Fruit fly (Drosophila melanogaster) S2 (cell line): ENCODE measurements around the gene CG14374.

ENCODE experiments used
- CG8478 ChIP-seq: fragments of >200 bp; optimal IDR thresholded peaks from 2 replicates; lab custom pipeline; 2018
- CTCF ChIP-seq, 2 experiments: fragments of >200 bp; optimal IDR thresholded peaks; 2 replicates each; lab custom pipeline; 2018

dm6 chr3R:13446489-13446888 lies 49.5 kb upstream of the CG14374 start:
- TF ChIP-seq CTCF (optimal IDR thresholded peaks at IDR 0.05; lab: Kevin White, UChicago) (no peak), CG8478 (lab: Kevin White, UChicago) (no peak)
